Worm (Caenorhabditis elegans) whole organism, L2 larva: Measurements from ENCODE around the gene M106.7.

Experiments
- C34F6.9 ChIP-seq: fragments of 150-350 bp; optimal IDR thresholded peaks from 2 replicates; lab custom pipeline; 2014; ENCODE audit warnings: missing biosample characterization, missing genetic modification characterization
- F13H6.1 ChIP-seq: sonication (generic microtip); optimal IDR thresholded peaks from 2 replicates; lab custom pipeline; 2016; ENCODE audit warnings: missing genetic modification characterization, missing compliant biosample characterization
- R02D3.7 ChIP-seq: fragments of 150-350 bp; optimal IDR thresholded peaks from 2 replicates; lab custom pipeline; 2014; ENCODE audit warnings: missing biosample characterization, missing genetic modification characterization
- Y55F3AM.14 ChIP-seq: fragments of 200-800 bp; sonication (Bioruptor generic); optimal IDR thresholded peaks from 2 replicates; lab custom pipeline; 2018; ENCODE audit warnings: mild to moderate bottlenecking, missing genetic modification characterization, missing compliant biosample characterization
- ZK546.5 ChIP-seq: sonication (generic microtip); optimal IDR thresholded peaks from 2 replicates; lab custom pipeline; 2017; ENCODE audit warnings: missing biosample characterization, missing genetic modification characterization
- aly-2 ChIP-seq: fragments of 150-350 bp; optimal IDR thresholded peaks from 2 replicates; lab custom pipeline; 2014; ENCODE audit warnings: missing biosample characterization, missing genetic modification characterization
- ama-1 ChIP-seq: fragments of 150-350 bp; optimal IDR thresholded peaks from 2 replicates; lab custom pipeline; 2018; ENCODE audit warnings: inconsistent platforms
- blmp-1 ChIP-seq: sonication (generic microtip); optimal IDR thresholded peaks from 2 replicates; lab custom pipeline; 2017; ENCODE audit warnings: missing genetic modification characterization, mild to moderate bottlenecking, missing compliant biosample characterization, antibody characterized with exemption, moderate library complexity; ENCODE audit not compliant: insufficient read depth
- ceh-16 ChIP-seq: fragments of 150-350 bp; optimal IDR thresholded peaks from 2 replicates; lab custom pipeline; 2014; ENCODE audit warnings: missing biosample characterization, missing genetic modification characterization
- crh-2 ChIP-seq: sonication (generic microtip); optimal IDR thresholded peaks from 2 replicates; lab custom pipeline; 2017; ENCODE audit warnings: missing biosample characterization, missing genetic modification characterization
- dmd-4 ChIP-seq: sonication (generic microtip); optimal IDR thresholded peaks from 2 replicates; lab custom pipeline; 2017; ENCODE audit warnings: missing biosample characterization, missing genetic modification characterization
- egl-27 ChIP-seq: sonication (generic microtip); optimal IDR thresholded peaks from 3 replicates; lab custom pipeline; 2017; ENCODE audit warnings: missing biosample characterization, missing genetic modification reagents, missing genetic modification characterization
- elt-1 ChIP-seq: fragments of 150-350 bp; optimal IDR thresholded peaks from 2 replicates; lab custom pipeline; 2014; ENCODE audit warnings: missing biosample characterization, missing genetic modification characterization
- fos-1 ChIP-seq: fragments of 150-350 bp; optimal IDR thresholded peaks from 2 replicates; lab custom pipeline; 2014; ENCODE audit warnings: missing biosample characterization, missing genetic modification characterization
- gmeb-1 ChIP-seq: fragments of 150-350 bp; optimal IDR thresholded peaks from 2 replicates; lab custom pipeline; 2014; ENCODE audit warnings: missing biosample characterization, missing genetic modification characterization
- lin-11 ChIP-seq: fragments of 150-350 bp; sonication (generic microtip); optimal IDR thresholded peaks from 2 replicates; lab custom pipeline; 2014; ENCODE audit warnings: missing biosample characterization, missing genetic modification characterization, inconsistent platforms, mixed read lengths
- lin-39 ChIP-seq: fragments of 150-350 bp; optimal IDR thresholded peaks from 2 replicates; lab custom pipeline; 2014; ENCODE audit warnings: missing biosample characterization, missing genetic modification reagents, missing genetic modification characterization
- lsy-2 ChIP-seq, 2 experiments: fragments of 150-350 bp in 1 of 2; sonication (generic microtip) in 1 of 2; optimal IDR thresholded peaks; 2 replicates each; lab custom pipeline; 2014 to 2017; ENCODE audit warnings: missing biosample characterization in 2 of 2, missing genetic modification characterization in 2 of 2
- mab-5 ChIP-seq: fragments of 150-350 bp; optimal IDR thresholded peaks from 2 replicates; lab custom pipeline; 2014; ENCODE audit warnings: missing biosample characterization, missing genetic modification characterization
- mbf-1 ChIP-seq: sonication (generic microtip); optimal IDR thresholded peaks from 2 replicates; lab custom pipeline; 2017; ENCODE audit warnings: missing biosample characterization, missing genetic modification characterization
- mdl-1 ChIP-seq, 2 experiments: fragments of 150-350 bp in 1 of 2; sonication (generic microtip) in 1 of 2; optimal IDR thresholded peaks; 2 replicates each; lab custom pipeline; 2017; ENCODE audit warnings: missing biosample characterization in 2 of 2, missing genetic modification characterization in 2 of 2
- nhr-10 ChIP-seq: sonication (generic microtip); optimal IDR thresholded peaks from 2 replicates; lab custom pipeline; 2017; ENCODE audit warnings: missing biosample characterization, missing genetic modification characterization
- nhr-11 ChIP-seq: fragments of 150-350 bp; optimal IDR thresholded peaks from 2 replicates; lab custom pipeline; 2014; ENCODE audit warnings: missing biosample characterization, missing genetic modification characterization
- nhr-12 ChIP-seq: fragments of 150-350 bp; optimal IDR thresholded peaks from 2 replicates; lab custom pipeline; 2014; ENCODE audit warnings: missing biosample characterization, missing genetic modification characterization
- nhr-129 ChIP-seq: fragments of 150-350 bp; optimal IDR thresholded peaks from 2 replicates; lab custom pipeline; 2014; ENCODE audit warnings: missing biosample characterization, missing genetic modification characterization
- nhr-21 ChIP-seq: fragments of 150-350 bp; optimal IDR thresholded peaks from 2 replicates; lab custom pipeline; 2014; ENCODE audit warnings: missing biosample characterization, missing genetic modification characterization
- nhr-23 ChIP-seq: fragments of 150-350 bp; optimal IDR thresholded peaks from 2 replicates; lab custom pipeline; 2014; ENCODE audit warnings: missing biosample characterization, missing genetic modification reagents, missing genetic modification characterization
- nhr-237 ChIP-seq: fragments of 150-350 bp; optimal IDR thresholded peaks from 2 replicates; lab custom pipeline; 2014; ENCODE audit warnings: missing biosample characterization, missing genetic modification characterization
- nhr-25 ChIP-seq: fragments of 150-350 bp; sonication (generic microtip); optimal IDR thresholded peaks from 3 replicates; lab custom pipeline; 2014; ENCODE audit warnings: missing biosample characterization, missing genetic modification characterization
- nhr-77 ChIP-seq: fragments of 150-350 bp; optimal IDR thresholded peaks from 2 replicates; lab custom pipeline; 2014; ENCODE audit warnings: missing biosample characterization, missing genetic modification characterization
- peb-1 ChIP-seq: fragments of 150-350 bp; optimal IDR thresholded peaks from 2 replicates; lab custom pipeline; 2014; ENCODE audit warnings: missing biosample characterization, missing genetic modification characterization
- sem-4 ChIP-seq: fragments of 150-350 bp; optimal IDR thresholded peaks from 2 replicates; lab custom pipeline; 2014; ENCODE audit warnings: missing biosample characterization, missing genetic modification reagents, missing genetic modification characterization
- skn-1 ChIP-seq: sonication (generic microtip); optimal IDR thresholded peaks from 2 replicates; lab custom pipeline; 2017; ENCODE audit warnings: missing biosample characterization, missing genetic modification characterization
- sma-3 ChIP-seq: sonication (generic microtip); optimal IDR thresholded peaks from 2 replicates; lab custom pipeline; 2016; ENCODE audit warnings: missing genetic modification reagents, missing genetic modification characterization, missing compliant biosample characterization
- sma-9 ChIP-seq, 2 experiments: fragments of 150-350 bp in 1 of 2; sonication (generic microtip) in 1 of 2; optimal IDR thresholded peaks; 2 replicates each; lab custom pipeline; 2014 to 2016; ENCODE audit warnings: missing genetic modification characterization in 2 of 2, mild to moderate bottlenecking in 1 of 2, missing biosample characterization in 1 of 2, missing compliant biosample characterization in 1 of 2, missing genetic modification reagents in 1 of 2, moderate library complexity in 1 of 2
- snpc-4 ChIP-seq: fragments of 150-350 bp; optimal IDR thresholded peaks from 2 replicates; lab custom pipeline; 2014; ENCODE audit warnings: missing biosample characterization, missing genetic modification characterization
- unc-55 ChIP-seq: fragments of 150-350 bp; sonication (generic microtip); optimal IDR thresholded peaks from 3 replicates; lab custom pipeline; 2014; ENCODE audit warnings: missing biosample characterization, missing genetic modification reagents, missing genetic modification characterization
- zag-1 ChIP-seq: fragments of 150-350 bp; optimal IDR thresholded peaks from 2 replicates; lab custom pipeline; 2014; ENCODE audit warnings: missing biosample characterization, missing genetic modification characterization
- ztf-1 ChIP-seq: fragments of 200-800 bp; sonication (Bioruptor generic); conservative IDR thresholded peaks from 2 replicates; pipeline ENCODE4 v1.3.6; 2022; ENCODE audit warnings: missing genetic modification characterization, missing compliant biosample characterization
- ztf-4 ChIP-seq: fragments of 150-350 bp; optimal IDR thresholded peaks from 2 replicates; lab custom pipeline; 2014; ENCODE audit warnings: missing biosample characterization, missing genetic modification characterization

The M106.7 gene

DNA sequence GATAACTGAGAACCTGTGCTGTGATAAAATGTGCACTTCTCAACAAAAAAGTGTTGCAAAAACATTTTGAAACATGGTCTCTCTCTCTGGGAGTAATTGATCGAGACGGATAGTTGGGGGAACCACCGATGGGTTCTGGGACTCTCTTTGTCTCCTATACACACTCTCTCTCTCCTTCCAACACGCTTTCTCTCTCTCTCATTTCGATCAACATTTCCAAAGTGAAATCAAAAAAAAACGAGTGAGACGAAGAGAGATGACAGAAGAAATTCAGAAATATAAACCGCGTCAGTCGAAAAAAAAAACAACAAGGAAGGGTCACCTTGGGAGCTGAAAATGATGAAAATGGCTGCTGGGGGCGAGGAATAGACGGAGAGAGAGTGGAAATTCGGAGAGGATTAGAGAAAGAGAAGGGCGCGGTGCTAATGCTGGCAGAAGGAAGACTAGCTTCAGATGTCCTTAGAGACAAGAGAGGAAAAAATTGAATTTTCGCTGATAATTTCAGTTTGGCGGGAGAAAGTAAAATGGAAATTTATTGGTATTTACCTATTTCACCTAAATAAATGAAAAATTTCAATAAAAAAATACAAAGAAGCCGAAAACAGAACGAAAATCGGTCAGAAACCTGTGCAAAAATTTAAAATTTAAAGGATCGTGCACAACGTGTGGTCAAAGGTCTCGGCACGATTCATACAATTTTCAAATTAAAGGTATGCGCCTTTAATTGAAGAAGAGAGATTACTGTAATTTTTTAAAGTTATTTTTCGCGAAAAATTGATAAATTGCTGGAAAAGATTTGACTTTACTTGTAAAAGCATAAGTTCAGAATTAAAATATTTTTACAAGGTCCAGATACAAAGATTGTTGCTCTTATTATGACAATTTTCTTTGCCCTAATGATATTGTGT lies 6.0 kb upstream of the M106.7 start:
- TF ChIP-seq Y55F3AM.14 (GFP tag; lab: Kevin White, UChicago) (no peak), nhr-129 (peak; percentile 67), lin-11 (tag; lab: Kevin White, UChicago) (no peak), lsy-2 (tag; optimal IDR thresholded peaks at IDR 0.05; lab: Kevin White, UChicago) (no peak), unc-55 (GFP tag; lab: Kevin White, UChicago) (peak; percentile 4), sma-9 (GFP tag; optimal IDR thresholded peaks at IDR 0.05; lab: Kevin White, UChicago) (no peak), sma-9 (tag; optimal IDR thresholded peaks at IDR 0.05; lab: Kevin White, UChicago) (no peak), ztf-4 (tag; lab: Kevin White, UChicago) (no peak), C34F6.9 (peak; percentile 6), ama-1 (lab: Kevin White, UChicago) (no peak), nhr-25 (tag; lab: Kevin White, UChicago) (peak; percentile 12), egl-27 (tag; lab: Kevin White, UChicago) (no peak), blmp-1 (tag; lab: Kevin White, UChicago) (peak; percentile 76), sem-4 (tag; lab: Kevin White, UChicago) (no peak), ztf-1 (GFP tag; lab: Robert Waterston, UW) (no peak)

DNA sequence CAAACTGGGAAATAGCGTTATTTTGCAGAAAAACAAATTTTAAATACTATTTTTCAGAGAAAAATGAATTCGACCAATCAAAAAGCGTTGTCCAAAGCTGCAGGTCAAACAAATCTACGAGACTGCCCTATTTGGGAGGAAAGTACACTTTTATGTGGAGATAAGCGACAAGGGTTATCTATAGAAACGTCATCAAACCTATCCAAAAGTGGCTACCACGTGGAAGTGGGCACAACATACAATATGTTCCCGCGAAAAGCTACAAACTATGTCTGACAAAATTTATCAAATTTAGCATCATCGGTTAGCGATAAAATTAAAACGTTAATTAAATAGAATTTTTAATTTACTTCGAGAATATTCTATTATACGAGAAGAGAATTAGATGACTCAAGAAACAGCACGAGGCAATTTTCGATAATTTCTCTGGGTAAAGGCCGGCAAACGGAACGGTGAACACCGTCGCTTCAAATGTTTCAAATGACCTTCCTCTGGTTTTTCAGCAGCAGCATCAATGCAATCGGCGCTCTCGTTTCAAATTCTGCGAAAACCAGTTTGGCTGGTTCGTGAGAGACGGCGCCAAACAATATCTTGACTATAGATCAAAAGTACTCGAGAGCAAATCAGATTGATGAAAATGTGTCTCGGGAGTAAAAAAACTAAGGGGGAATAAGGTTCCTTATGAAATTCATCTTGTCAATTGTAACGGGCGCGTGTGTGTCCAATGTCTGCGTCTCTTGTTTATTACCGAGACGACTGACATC lies 4.9 kb upstream of the M106.7 start:
- TF ChIP-seq crh-2 (tag; lab: Kevin White, UChicago) (peak; percentile 77), fos-1 (tag; lab: Kevin White, UChicago) (peak; percentile 28), aly-2 (tag; lab: Kevin White, UChicago) (no peak), sem-4 (tag; lab: Kevin White, UChicago) (peak; percentile 2), nhr-21 (tag; lab: Kevin White, UChicago) (peak; percentile 28), sma-3 (GFP tag; lab: Kevin White, UChicago) (peak; percentile 40), nhr-10 (tag; lab: Kevin White, UChicago) (no peak), sma-9 (GFP tag; optimal IDR thresholded peaks at IDR 0.05; lab: Kevin White, UChicago) (peak; percentile 87), sma-9 (tag; optimal IDR thresholded peaks at IDR 0.05; lab: Kevin White, UChicago) (no peak), ztf-4 (tag; lab: Kevin White, UChicago) (no peak), lsy-2 (tag; optimal IDR thresholded peaks at IDR 0.05; lab: Kevin White, UChicago) (peak in 1 of 2 experiments; percentile 2), ztf-1 (GFP tag; lab: Robert Waterston, UW) (no peak), R02D3.7 (tag; lab: Kevin White, UChicago) (no peak), nhr-237 (tag; lab: Kevin White, UChicago) (no peak), nhr-25 (tag; lab: Kevin White, UChicago) (peak; percentile 52), Y55F3AM.14 (GFP tag; lab: Kevin White, UChicago) (no peak)

DNA sequence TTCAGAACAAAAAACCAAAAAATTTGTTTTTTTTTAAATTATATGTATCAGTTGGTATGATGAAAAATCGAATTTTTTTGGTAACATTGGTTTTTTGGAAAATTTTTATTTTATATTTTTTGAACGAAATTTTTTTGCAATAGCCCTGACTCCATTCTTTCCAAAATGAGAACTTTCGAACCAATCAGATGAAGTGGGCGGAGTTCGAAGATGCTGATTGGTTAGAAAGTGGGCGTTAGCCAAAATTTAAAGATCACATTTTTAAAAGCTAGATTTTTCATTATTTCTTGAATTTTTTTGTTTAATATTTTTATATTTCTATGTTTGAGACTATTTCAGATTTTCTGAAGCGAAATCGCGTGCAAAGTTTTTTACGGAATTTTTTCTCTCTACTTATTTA lies 4.3 kb upstream of the M106.7 start:
- TF ChIP-seq nhr-77 (tag; lab: Kevin White, UChicago) (no peak), snpc-4 (no peak), R02D3.7 (tag; lab: Kevin White, UChicago) (no peak), nhr-237 (tag; lab: Kevin White, UChicago) (no peak), Y55F3AM.14 (GFP tag; lab: Kevin White, UChicago) (no peak), lin-11 (tag; lab: Kevin White, UChicago) (no peak), nhr-12 (tag; lab: Kevin White, UChicago) (no peak), ZK546.5 (tag; lab: Kevin White, UChicago) (no peak), aly-2 (tag; lab: Kevin White, UChicago) (no peak), lsy-2 (tag; optimal IDR thresholded peaks at IDR 0.05; lab: Kevin White, UChicago) (no peak), nhr-129 (no peak), nhr-21 (tag; lab: Kevin White, UChicago) (no peak), blmp-1 (tag; lab: Kevin White, UChicago) (no peak)

DNA sequence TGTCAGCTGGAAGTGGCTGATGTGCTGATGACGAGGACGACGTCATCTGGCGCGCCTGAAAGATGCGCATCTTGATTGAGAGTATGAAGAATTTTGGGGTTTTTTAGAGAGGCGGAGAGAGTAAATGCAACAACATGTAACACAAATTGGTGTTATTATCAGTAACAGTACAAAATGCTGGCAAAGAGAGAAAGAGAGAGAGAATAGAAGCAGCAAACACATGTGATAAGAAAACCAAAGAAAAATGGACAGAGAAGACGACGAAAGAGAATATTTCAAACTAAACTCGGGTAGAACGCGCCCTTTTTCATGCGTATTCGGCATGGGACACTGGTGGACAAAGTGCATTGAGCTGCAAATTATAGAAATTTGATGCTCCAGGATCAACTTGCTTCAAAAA lies 3.9 kb upstream of the M106.7 start, which contains the start of gene M106.3:
TSS of gene M106.3 (minus strand) at position 70 of the 400 bp plus-strand sequence.
- TF ChIP-seq skn-1: no peak
- no peak for TF ChIP-seq ceh-16
- no peak for TF ChIP-seq C34F6.9
- no peak for TF ChIP-seq dmd-4 (tag; lab: Kevin White, UChicago)
- no peak for TF ChIP-seq lin-39 (tag; lab: Kevin White, UChicago)
- no peak for TF ChIP-seq F13H6.1 (tag; lab: Kevin White, UChicago)
- TF ChIP-seq nhr-23: no peak
- peak; percentile 52 for TF ChIP-seq crh-2 (tag; lab: Kevin White, UChicago)
- TF ChIP-seq ama-1 (lab: Kevin White, UChicago): no peak
- no peak for TF ChIP-seq ztf-1 (GFP tag; lab: Robert Waterston, UW)
- no peak for TF ChIP-seq lsy-2 (tag; optimal IDR thresholded peaks at IDR 0.05; lab: Kevin White, UChicago)
- TF ChIP-seq peb-1: no peak
- TF ChIP-seq nhr-12 (tag; lab: Kevin White, UChicago): no peak
- TF ChIP-seq unc-55 (GFP tag; lab: Kevin White, UChicago): no peak
- TF ChIP-seq mab-5: no peak
- TF ChIP-seq zag-1 (tag; lab: Kevin White, UChicago): no peak
- no peak for TF ChIP-seq mbf-1 (tag; lab: Kevin White, UChicago)
- TF ChIP-seq nhr-11 (tag; lab: Kevin White, UChicago): no peak
- TF ChIP-seq lin-11 (tag; lab: Kevin White, UChicago): no peak
- TF ChIP-seq mdl-1 (tag; optimal IDR thresholded peaks at IDR 0.05; lab: Kevin White, UChicago): no peak
- TF ChIP-seq nhr-129: no peak
- peak; percentile 21 for TF ChIP-seq gmeb-1 (tag; lab: Kevin White, UChicago)
- no peak for TF ChIP-seq R02D3.7 (tag; lab: Kevin White, UChicago)
- TF ChIP-seq elt-1: no peak
